Worm (Caenorhabditis elegans) whole organism, L1 larva: ENCODE measurements around the gene C17C3.1.
A peak's percentile ranks its signal among the peaks of the same experiment; 100 is the strongest.

ENCODE experiments used
- C04F5.9 ChIP-seq: sonication (generic microtip); optimal IDR thresholded peaks from 2 replicates; lab custom pipeline; 2016; ENCODE audit warnings: missing genetic modification characterization, missing compliant biosample characterization
- C16A3.4 ChIP-seq: fragments of 150-350 bp; optimal IDR thresholded peaks from 2 replicates; lab custom pipeline; 2014; ENCODE audit warnings: missing biosample characterization, missing genetic modification characterization
- F16B12.6 ChIP-seq: fragments of 150-350 bp; optimal IDR thresholded peaks from 2 replicates; lab custom pipeline; 2014; ENCODE audit warnings: missing biosample characterization, missing genetic modification characterization
- alr-1 ChIP-seq: fragments of 200-800 bp; sonication (Bioruptor generic); optimal IDR thresholded peaks from 2 replicates; lab custom pipeline; 2018; ENCODE audit warnings: borderline replicate concordance, mild to moderate bottlenecking, missing genetic modification characterization, missing compliant biosample characterization
- aly-2 ChIP-seq: fragments of 150-350 bp; optimal IDR thresholded peaks from 2 replicates; lab custom pipeline; 2014; ENCODE audit warnings: missing biosample characterization, missing genetic modification characterization
- ama-1 ChIP-seq: fragments of 150-350 bp; optimal IDR thresholded peaks from 2 replicates; lab custom pipeline; 2014
- blmp-1 ChIP-seq: fragments of 150-350 bp; optimal IDR thresholded peaks from 2 replicates; lab custom pipeline; 2014; ENCODE audit warnings: missing biosample characterization, missing genetic modification characterization
- ceh-82 ChIP-seq, 3 experiments: fragments of 150-350 bp in 1 of 3; sonication (generic microtip) in 2 of 3; optimal IDR thresholded peaks; 2 replicates each; lab custom pipeline; 2014 to 2017; ENCODE audit warnings: missing biosample characterization in 3 of 3, missing genetic modification characterization in 3 of 3
- efl-1 ChIP-seq, 4 experiments: fragments of 150-350 bp; optimal IDR thresholded peaks in 3 of 4; peaks in 1 of 4; 1 replicate in 1 of 4; 2 replicates in 3 of 4; lab custom pipeline; 2014; ENCODE audit warnings: missing biosample characterization in 2 of 4, missing genetic modification characterization in 2 of 4, missing genetic modification reagents in 2 of 4
- efl-3 ChIP-seq: fragments of 200-800 bp; sonication (Bioruptor generic); optimal IDR thresholded peaks from 2 replicates; lab custom pipeline; 2018; ENCODE audit warnings: mild to moderate bottlenecking, missing genetic modification characterization, missing compliant biosample characterization
- elt-2 ChIP-seq: sonication (generic microtip); optimal IDR thresholded peaks from 2 replicates; lab custom pipeline; 2016; ENCODE audit warnings: missing genetic modification characterization, mild to moderate bottlenecking, inconsistent platforms, missing compliant biosample characterization, missing genetic modification reagents
- elt-3 ChIP-seq, 6 experiments: fragments of 150-350 bp in 1 of 6; sonication (generic microtip); optimal IDR thresholded peaks; 2 replicates each; lab custom pipeline; 2017 to 2018; ENCODE audit warnings: missing biosample characterization in 6 of 6, missing genetic modification characterization in 6 of 6, inconsistent platforms in 1 of 6
- fkh-4 ChIP-seq: sonication (generic microtip); optimal IDR thresholded peaks from 2 replicates; lab custom pipeline; 2016; ENCODE audit warnings: missing compliant biosample characterization, missing genetic modification characterization, borderline replicate concordance
- hlh-17 ChIP-seq: fragments of 200-800 bp; sonication (Bioruptor generic); optimal IDR thresholded peaks from 2 replicates; lab custom pipeline; 2018; ENCODE audit warnings: missing genetic modification characterization, mild to moderate bottlenecking, missing compliant biosample characterization, moderate library complexity, borderline replicate concordance
- lin-13 ChIP-seq: fragments of 150-350 bp; optimal IDR thresholded peaks from 2 replicates; lab custom pipeline; 2014; ENCODE audit warnings: missing biosample characterization, missing genetic modification reagents, missing genetic modification characterization
- lin-14 ChIP-seq: fragments of 200-800 bp; sonication (Bioruptor generic); optimal IDR thresholded peaks from 2 replicates; lab custom pipeline; 2018; ENCODE audit warnings: mild to moderate bottlenecking, missing genetic modification characterization, moderate library complexity, missing compliant biosample characterization
- lir-3 ChIP-seq: sonication (generic microtip); optimal IDR thresholded peaks from 2 replicates; lab custom pipeline; 2016; ENCODE audit warnings: mild to moderate bottlenecking, missing genetic modification characterization, moderate library complexity, missing compliant biosample characterization; ENCODE audit not compliant: poor library complexity
- lsy-2 ChIP-seq, 2 experiments: fragments of 150-350 bp; optimal IDR thresholded peaks; 2 replicates each; lab custom pipeline; 2014; ENCODE audit warnings: missing biosample characterization in 2 of 2, missing genetic modification characterization in 2 of 2
- mab-9 ChIP-seq: fragments of 200-800 bp; sonication (Bioruptor generic); IDR thresholded peaks from 2 replicates; pipeline ENCODE4 v1.3.6; 2022; ENCODE audit warnings: missing genetic modification reagents, missing genetic modification characterization, missing compliant biosample characterization
- mdl-1 ChIP-seq, 2 experiments: fragments of 150-350 bp; optimal IDR thresholded peaks; 2 replicates each; lab custom pipeline; 2014 to 2017; ENCODE audit warnings: missing biosample characterization in 2 of 2, missing genetic modification characterization in 2 of 2, inconsistent platforms in 1 of 2
- mef-2 ChIP-seq: fragments of 150-350 bp; optimal IDR thresholded peaks from 2 replicates; lab custom pipeline; 2014; ENCODE audit warnings: missing biosample characterization, missing genetic modification characterization
- nhr-20 ChIP-seq: sonication (generic microtip); optimal IDR thresholded peaks from 2 replicates; lab custom pipeline; 2016; ENCODE audit warnings: mild to moderate bottlenecking, missing genetic modification characterization, missing compliant biosample characterization
- nhr-237 ChIP-seq: fragments of 150-350 bp; optimal IDR thresholded peaks from 2 replicates; lab custom pipeline; 2014; ENCODE audit warnings: missing biosample characterization, missing genetic modification characterization
- nhr-28 ChIP-seq: fragments of 150-350 bp; optimal IDR thresholded peaks from 2 replicates; lab custom pipeline; 2014; ENCODE audit warnings: missing biosample characterization, missing genetic modification characterization
- nhr-71 ChIP-seq: sonication (generic microtip); optimal IDR thresholded peaks from 2 replicates; lab custom pipeline; 2016; ENCODE audit warnings: mild to moderate bottlenecking, missing genetic modification characterization, moderate library complexity, missing compliant biosample characterization
- nhr-85 ChIP-seq: sonication (generic microtip); peaks from one replicate; lab custom pipeline; 2016; ENCODE audit warnings: missing genetic modification characterization, inconsistent platforms, missing compliant biosample characterization
- nhr-90 ChIP-seq: sonication (generic microtip); optimal IDR thresholded peaks from 2 replicates; lab custom pipeline; 2016; ENCODE audit warnings: mild to moderate bottlenecking, missing genetic modification characterization, missing compliant biosample characterization; ENCODE audit not compliant: poor library complexity
- pag-3 ChIP-seq: sonication (generic microtip); optimal IDR thresholded peaks from 2 replicates; lab custom pipeline; 2017; ENCODE audit warnings: missing genetic modification characterization, mild to moderate bottlenecking, missing compliant biosample characterization, antibody characterized with exemption, borderline replicate concordance; ENCODE audit not compliant: insufficient read depth
- pqm-1 ChIP-seq: sonication (generic microtip); optimal IDR thresholded peaks from 3 replicates; lab custom pipeline; 2017; ENCODE audit warnings: missing biosample characterization, missing genetic modification characterization
- skn-1 ChIP-seq: fragments of 150-350 bp; optimal IDR thresholded peaks from 2 replicates; lab custom pipeline; 2014; ENCODE audit warnings: missing biosample characterization, missing genetic modification characterization
- snpc-4 ChIP-seq: fragments of 150-350 bp; optimal IDR thresholded peaks from 2 replicates; lab custom pipeline; 2014; ENCODE audit warnings: missing biosample characterization, missing genetic modification characterization
- snu-23 ChIP-seq: sonication (generic microtip); optimal IDR thresholded peaks from 2 replicates; lab custom pipeline; 2016; ENCODE audit warnings: missing genetic modification characterization, missing compliant biosample characterization
- swsn-7 ChIP-seq: sonication (generic microtip); optimal IDR thresholded peaks from 2 replicates; lab custom pipeline; 2016; ENCODE audit warnings: missing genetic modification characterization, missing compliant biosample characterization
- unc-130 ChIP-seq: fragments of 150-350 bp; optimal IDR thresholded peaks from 2 replicates; lab custom pipeline; 2017; ENCODE audit warnings: missing biosample characterization, missing genetic modification characterization, inconsistent platforms
- unc-30 ChIP-seq: sonication (generic microtip); optimal IDR thresholded peaks from 2 replicates; lab custom pipeline; 2017; ENCODE audit warnings: missing biosample characterization, missing genetic modification characterization
- unc-62 ChIP-seq: fragments of 150-350 bp; optimal IDR thresholded peaks from 2 replicates; lab custom pipeline; 2014; ENCODE audit warnings: missing biosample characterization, missing genetic modification reagents, missing genetic modification characterization
- unc-86 ChIP-seq: sonication (generic microtip); optimal IDR thresholded peaks from 2 replicates; lab custom pipeline; 2016; ENCODE audit warnings: missing genetic modification characterization, missing compliant biosample characterization
- unc-98 ChIP-seq: fragments of 200-800 bp; sonication (Bioruptor generic); IDR thresholded peaks from 2 replicates; pipeline ENCODE4 v1.3.6; 2022; ENCODE audit warnings: missing genetic modification characterization, missing compliant biosample characterization
- xbp-1 ChIP-seq: sonication (generic microtip); optimal IDR thresholded peaks from 2 replicates; lab custom pipeline; 2016; ENCODE audit warnings: missing genetic modification characterization, missing compliant biosample characterization
- zip-4 ChIP-seq: fragments of 200-800 bp; sonication (Bioruptor generic); optimal IDR thresholded peaks from 2 replicates; lab custom pipeline; 2018; ENCODE audit warnings: mild to moderate bottlenecking, missing genetic modification characterization, moderate library complexity, missing compliant biosample characterization
- ztf-11 ChIP-seq, 2 experiments: sonication (generic microtip); optimal IDR thresholded peaks; 2 replicates each; lab custom pipeline; 2016 to 2017; ENCODE audit warnings: missing genetic modification characterization in 2 of 2, missing biosample characterization in 1 of 2, missing compliant biosample characterization in 1 of 2

Gene C17C3.1

DNA sequence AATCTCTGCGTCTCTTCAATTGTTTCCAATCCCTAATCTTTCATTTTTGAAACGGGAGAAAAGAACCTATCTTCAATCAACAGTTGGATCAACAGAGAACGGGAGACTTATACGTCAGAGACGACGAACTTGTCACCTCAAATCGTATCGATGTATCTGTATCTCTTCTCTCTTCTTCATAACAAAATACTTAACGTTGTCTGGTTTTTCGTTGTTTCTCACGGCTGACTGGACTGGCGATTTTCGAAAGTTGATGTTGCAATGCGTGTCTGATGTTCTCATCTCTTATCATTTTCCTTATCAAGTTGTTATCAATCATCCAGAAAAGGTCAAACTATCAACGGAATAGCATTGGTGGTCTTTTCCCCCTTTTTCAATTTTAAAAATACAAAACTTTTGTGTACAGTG is 35.2 kb downstream of the C17C3.1 start (continued):
- no peak for TF ChIP-seq pag-3 (tag; lab: Kevin White, UChicago)
- TF ChIP-seq mab-9 (GFP tag; lab: Robert Waterston, UW), result no peak
- TF ChIP-seq elt-3 (tag; optimal IDR thresholded peaks at IDR 0.05; lab: Kevin White, UChicago), result peak; percentile 76 to 99 (median 89)
- peak; percentile 56 for TF ChIP-seq C16A3.4 (tag; lab: Kevin White, UChicago)
- TF ChIP-seq efl-1 (optimal IDR thresholded peaks at IDR 0.05; lab: Kevin White, UChicago), result peak; percentile 11 to 38
- TF ChIP-seq efl-1 (GFP tag; optimal IDR thresholded peaks at IDR 0.05 in 1 of 2; lab: Kevin White, UChicago), result no peak
- peak; percentile 13 for TF ChIP-seq xbp-1
- TF ChIP-seq lin-14 (GFP tag; lab: Kevin White, UChicago), result peak; percentile 93
- TF ChIP-seq unc-98 (GFP tag; lab: Robert Waterston, UW), result no peak
- TF ChIP-seq nhr-28 (tag; lab: Kevin White, UChicago), result no peak
- TF ChIP-seq mdl-1 (tag; optimal IDR thresholded peaks at IDR 0.05; lab: Kevin White, UChicago), result peak in 1 of 2 experiments; percentile 20
- TF ChIP-seq elt-2 (tag; lab: Kevin White, UChicago), result peak; percentile 88
- TF ChIP-seq mef-2 (tag; lab: Kevin White, UChicago), result no peak
- no peak for TF ChIP-seq swsn-7
- peak; percentile 100 for TF ChIP-seq nhr-85 (tag; lab: Kevin White, UChicago)

DNA sequence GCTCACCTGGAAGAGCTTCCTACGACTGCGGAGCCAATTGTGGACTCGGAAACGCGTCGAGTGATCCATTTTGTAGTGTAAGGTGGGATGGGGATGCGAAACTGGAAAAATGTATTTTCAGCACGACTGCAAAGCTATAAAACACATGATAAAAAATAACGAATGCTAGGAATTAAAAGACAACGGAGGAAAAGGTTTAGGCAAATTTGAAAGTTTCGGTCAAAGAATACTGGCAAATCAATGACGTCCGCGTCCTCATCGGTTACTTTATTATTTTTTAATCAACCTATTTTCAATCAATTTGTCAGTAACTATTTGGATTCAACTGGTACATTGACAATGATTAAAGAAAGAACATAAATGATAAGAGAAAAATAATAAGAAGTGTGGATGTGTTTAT is 37.4 kb downstream of the C17C3.1 start, which contains the start of gene C17G10.7:
Gene C17G10.7, minus strand, starts transcription at position 101 of the 400 bp plus-strand sequence.
- TF ChIP-seq unc-98 (GFP tag; lab: Robert Waterston, UW) (no peak), ceh-82 (tag; optimal IDR thresholded peaks at IDR 0.05; lab: Kevin White, UChicago) (no peak), snpc-4 (tag; lab: Kevin White, UChicago) (no peak), lsy-2 (tag; optimal IDR thresholded peaks at IDR 0.05; lab: Kevin White, UChicago) (no peak), nhr-237 (no peak), skn-1 (tag; lab: Kevin White, UChicago) (no peak), lin-13 (GFP tag; lab: Kevin White, UChicago) (no peak), C04F5.9 (no peak), unc-130 (tag; lab: Kevin White, UChicago) (no peak), unc-30 (no peak), unc-62 (no peak), ztf-11 (tag; optimal IDR thresholded peaks at IDR 0.05; lab: Kevin White, UChicago) (no peak), pqm-1 (tag; lab: Kevin White, UChicago) (no peak), hlh-17 (GFP tag; lab: Kevin White, UChicago) (no peak), mef-2 (tag; lab: Kevin White, UChicago) (no peak), F16B12.6 (tag; lab: Kevin White, UChicago) (no peak), snu-23 (no peak)

- TF ChIP-seq nhr-20 (tag; lab: Kevin White, UChicago) (peak; percentile 77), nhr-71 (peak; percentile 13), zip-4 (no peak), C04F5.9 (no peak), nhr-90 (tag; lab: Kevin White, UChicago) (no peak), fkh-4 (no peak), C16A3.4 (tag; lab: Kevin White, UChicago) (peak; percentile 15), ama-1 (lab: Kevin White, UChicago) (no peak), nhr-85 (tag; lab: Kevin White, UChicago) (peak; percentile 56), lin-14 (GFP tag; lab: Kevin White, UChicago) (peak; percentile 18), lsy-2 (tag; optimal IDR thresholded peaks at IDR 0.05; lab: Kevin White, UChicago) (peak in 1 of 2 experiments; percentile 6), elt-2 (tag; lab: Kevin White, UChicago) (peak; percentile 20), efl-3 (GFP tag; lab: Kevin White, UChicago) (no peak), alr-1 (tag; lab: Kevin White, UChicago) (no peak), unc-86 (no peak), aly-2 (no peak), mdl-1 (tag; optimal IDR thresholded peaks at IDR 0.05; lab: Kevin White, UChicago) (no peak), blmp-1 (tag; lab: Kevin White, UChicago) (peak; percentile 58), lir-3 (tag; lab: Kevin White, UChicago) (no peak), elt-3 (tag; optimal IDR thresholded peaks at IDR 0.05; lab: Kevin White, UChicago) (peak in 2 of 6 experiments; percentile 6 to 18), snu-23 (peak; percentile 1)
These were observed 48.9 kb downstream of the C17C3.1 start, which contains the start of gene dhs-6 for ce11 chrII:5619298-5619697. TSS of gene dhs-6 (minus strand) at chrII:5619319.
